Fruit fly (Drosophila melanogaster): Measurements from ENCODE around the gene Ttc1.

dm6 chr3R:16396565-16396964, 46.2 kb downstream of the Ttc1 start:
- TF ChIP-seq cnc (optimal IDR thresholded peaks at IDR 0.05) (no peak), CG7101 (tag; optimal IDR thresholded peaks at IDR 0.05) (no peak), cic (GFP tag; optimal IDR thresholded peaks at IDR 0.05) (no peak)

Data from whole organism, adult.